Fruit fly (Drosophila melanogaster) whole organism, prepupa: ENCODE measurements around the gene CG43082.

ENCODE experiments used
- Blimp-1 ChIP-seq: fragments of 200-800 bp; sonication (Bioruptor generic); optimal IDR thresholded peaks from 3 replicates; lab custom pipeline; 2017; ENCODE audit warnings: missing biosample characterization, missing genetic modification characterization, mild to moderate bottlenecking, moderate library complexity, missing genetic modification reagents
- CG10631 ChIP-seq: fragments of 200-800 bp; sonication (Bioruptor generic); optimal IDR thresholded peaks from 2 replicates; lab custom pipeline; 2016; ENCODE audit warnings: missing biosample characterization, missing genetic modification characterization
- CG10669 ChIP-seq: fragments of 200-800 bp; sonication (Bioruptor generic); optimal IDR thresholded peaks from 3 replicates; lab custom pipeline; 2018; ENCODE audit warnings: missing biosample characterization, mild to moderate bottlenecking, missing genetic modification characterization, moderate library complexity
- CG11294 ChIP-seq: fragments of 200-800 bp; sonication (Bioruptor generic); IDR thresholded peaks from 2 replicates; pipeline ENCODE4 v1.3.6; 2022; ENCODE audit warnings: missing biosample characterization, missing genetic modification characterization
- CG11762 ChIP-seq: fragments of 200-800 bp; sonication (Bioruptor generic); optimal IDR thresholded peaks from 3 replicates; lab custom pipeline; 2016; ENCODE audit warnings: missing biosample characterization, missing genetic modification characterization; ENCODE audit not compliant: insufficient read depth
- CG11902 ChIP-seq: fragments of 200-800 bp; sonication (Bioruptor generic); optimal IDR thresholded peaks from 3 replicates; lab custom pipeline; 2016; ENCODE audit warnings: missing biosample characterization, missing genetic modification characterization
- CG15336 ChIP-seq: fragments of 200-800 bp; sonication (Bioruptor generic); IDR thresholded peaks from 2 replicates; pipeline ENCODE4 v1.3.6; 2022; ENCODE audit warnings: missing biosample characterization, missing genetic modification characterization
- CG1621 ChIP-seq: fragments of 200-800 bp; sonication (Bioruptor generic); optimal IDR thresholded peaks from 3 replicates; lab custom pipeline; 2018; ENCODE audit warnings: missing biosample characterization, mild to moderate bottlenecking, missing genetic modification characterization
- CG16779 ChIP-seq: fragments of 200-800 bp; sonication (Bioruptor generic); optimal IDR thresholded peaks from 3 replicates; lab custom pipeline; 2017; ENCODE audit warnings: missing biosample characterization, mild to moderate bottlenecking, missing genetic modification characterization
- CG3032 ChIP-seq: fragments of 200-800 bp; optimal IDR thresholded peaks from 2 replicates; lab custom pipeline; 2019; ENCODE audit warnings: missing biosample characterization, mild to moderate bottlenecking, missing genetic modification characterization, moderate library complexity
- CG31627 ChIP-seq: fragments of 200-800 bp; sonication (Bioruptor generic); optimal IDR thresholded peaks from 3 replicates; lab custom pipeline; 2016; ENCODE audit warnings: missing biosample characterization, missing genetic modification characterization
- CG32006 ChIP-seq: fragments of 200-800 bp; sonication (Bioruptor generic); optimal IDR thresholded peaks from 3 replicates; lab custom pipeline; 2017; ENCODE audit warnings: missing biosample characterization, mild to moderate bottlenecking, missing genetic modification characterization
- CG34406 ChIP-seq: fragments of 200-800 bp; sonication (Bioruptor generic); optimal IDR thresholded peaks from 3 replicates; lab custom pipeline; 2016; ENCODE audit warnings: missing biosample characterization, missing genetic modification characterization
- CG3919 ChIP-seq: fragments of 200-800 bp; sonication (Bioruptor generic); optimal IDR thresholded peaks from 3 replicates; lab custom pipeline; 2016; ENCODE audit warnings: missing biosample characterization, missing genetic modification characterization
- CG4318 ChIP-seq: fragments of 200-800 bp; sonication (Bioruptor generic); optimal IDR thresholded peaks from 3 replicates; lab custom pipeline; 2017; ENCODE audit warnings: missing biosample characterization, mild to moderate bottlenecking, missing genetic modification characterization
- CG6163 ChIP-seq: fragments of 200-800 bp; sonication (Bioruptor generic); IDR thresholded peaks from 3 replicates; pipeline ENCODE4 v1.3.6; 2022; ENCODE audit warnings: missing biosample characterization, missing genetic modification characterization
- CG9139 ChIP-seq: fragments of 200-800 bp; sonication (Bioruptor generic); optimal IDR thresholded peaks from 3 replicates; lab custom pipeline; 2017; ENCODE audit warnings: missing biosample characterization, mild to moderate bottlenecking, missing genetic modification characterization
- Eip78C ChIP-seq: fragments of 200-800 bp; sonication (Bioruptor generic); peaks from one replicate; lab custom pipeline; 2016; ENCODE audit warnings: missing biosample characterization, missing genetic modification characterization
- Ets21C ChIP-seq: fragments of 200-800 bp; sonication (Bioruptor generic); optimal IDR thresholded peaks from 3 replicates; lab custom pipeline; 2016; ENCODE audit warnings: missing biosample characterization, missing genetic modification characterization
- Ets96B ChIP-seq: fragments of 200-800 bp; optimal IDR thresholded peaks from 2 replicates; lab custom pipeline; 2019; ENCODE audit warnings: missing biosample characterization, mild to moderate bottlenecking, missing genetic modification characterization, moderate library complexity
- Hr38 ChIP-seq: sonication (Bioruptor generic); optimal IDR thresholded peaks from 2 replicates; lab custom pipeline; 2016; ENCODE audit warnings: missing biosample characterization, missing genetic modification characterization
- Hr4 ChIP-seq: fragments of 200-800 bp; sonication (Bioruptor generic); optimal IDR thresholded peaks from 3 replicates; lab custom pipeline; 2016; ENCODE audit warnings: missing biosample characterization, missing genetic modification characterization
- Smox ChIP-seq: fragments of 200-800 bp; sonication (Bioruptor generic); optimal IDR thresholded peaks from 3 replicates; lab custom pipeline; 2016; ENCODE audit warnings: missing biosample characterization, missing genetic modification characterization
- Sox102F ChIP-seq: fragments of 200-800 bp; sonication (Bioruptor generic); optimal IDR thresholded peaks from 2 replicates; lab custom pipeline; 2016; ENCODE audit warnings: missing biosample characterization, mild to moderate bottlenecking, missing genetic modification characterization
- Sox14 ChIP-seq: fragments of 200-800 bp; sonication (Bioruptor generic); optimal IDR thresholded peaks from 3 replicates; lab custom pipeline; 2016; ENCODE audit warnings: missing biosample characterization, missing genetic modification characterization
- Sox15 ChIP-seq: fragments of 200-800 bp; sonication (Bioruptor generic); optimal IDR thresholded peaks from 3 replicates; lab custom pipeline; 2016; ENCODE audit warnings: missing biosample characterization, missing genetic modification characterization
- acj6 ChIP-seq: fragments of 200-800 bp; sonication (Bioruptor generic); optimal IDR thresholded peaks from 3 replicates; lab custom pipeline; 2016; ENCODE audit warnings: missing biosample characterization, missing genetic modification characterization
- cyc ChIP-seq: fragments of 200-800 bp; sonication (Bioruptor generic); optimal IDR thresholded peaks from 3 replicates; lab custom pipeline; 2016; ENCODE audit warnings: missing biosample characterization, missing genetic modification characterization
- dac ChIP-seq: fragments of 200-800 bp; sonication (Bioruptor generic); optimal IDR thresholded peaks from 2 replicates; lab custom pipeline; 2017; ENCODE audit warnings: missing biosample characterization, mild to moderate bottlenecking, missing genetic modification characterization
- dsx ChIP-seq: fragments of 200-800 bp; optimal IDR thresholded peaks from 3 replicates; lab custom pipeline; 2019; ENCODE audit warnings: missing biosample characterization, mild to moderate bottlenecking, missing genetic modification characterization, moderate library complexity; ENCODE audit not compliant: poor library complexity, severe bottlenecking
- eg ChIP-seq: fragments of 200-800 bp; sonication (Bioruptor generic); IDR thresholded peaks from 3 replicates; pipeline ENCODE4 v1.3.6; 2022; ENCODE audit warnings: missing biosample characterization, missing genetic modification characterization
- fd59A ChIP-seq: fragments of 200-800 bp; sonication (Bioruptor generic); optimal IDR thresholded peaks from 2 replicates; lab custom pipeline; 2017; ENCODE audit warnings: missing biosample characterization, mild to moderate bottlenecking, missing genetic modification characterization, missing genetic modification reagents
- fd85E ChIP-seq: fragments of 200-800 bp; sonication (Bioruptor generic); optimal IDR thresholded peaks from 3 replicates; lab custom pipeline; 2016; ENCODE audit warnings: missing biosample characterization, missing genetic modification characterization
- fkh ChIP-seq: fragments of 200-800 bp; sonication (Bioruptor generic); optimal IDR thresholded peaks from 3 replicates; lab custom pipeline; 2017; ENCODE audit warnings: missing biosample characterization, mild to moderate bottlenecking, missing genetic modification characterization, moderate library complexity
- lz ChIP-seq: fragments of 200-800 bp; sonication (Bioruptor generic); optimal IDR thresholded peaks from 3 replicates; lab custom pipeline; 2016; ENCODE audit warnings: missing biosample characterization, missing genetic modification characterization
- net ChIP-seq: fragments of 200-800 bp; sonication (Bioruptor generic); optimal IDR thresholded peaks from 3 replicates; lab custom pipeline; 2016; ENCODE audit warnings: missing biosample characterization, missing genetic modification characterization
- pdm3 ChIP-seq: fragments of 200-800 bp; sonication (Bioruptor generic); optimal IDR thresholded peaks from 3 replicates; lab custom pipeline; 2016; ENCODE audit warnings: missing biosample characterization, missing genetic modification characterization
- salr ChIP-seq, 2 experiments: fragments of 200-800 bp; sonication (Bioruptor generic); optimal IDR thresholded peaks; 3 replicates each; lab custom pipeline; 2016 to 2018; ENCODE audit warnings: missing biosample characterization in 2 of 2, missing genetic modification characterization in 2 of 2, mild to moderate bottlenecking in 1 of 2
- spab ChIP-seq: fragments of 200-800 bp; sonication (Bioruptor generic); optimal IDR thresholded peaks from 2 replicates; lab custom pipeline; 2017; ENCODE audit warnings: missing biosample characterization, mild to moderate bottlenecking, missing genetic modification characterization, missing genetic modification reagents
- ss ChIP-seq, 2 experiments: fragments of 200-800 bp; sonication (Bioruptor generic); optimal IDR thresholded peaks; 2 replicates in 1 of 2; 3 replicates in 1 of 2; lab custom pipeline; 2017 to 2018; ENCODE audit warnings: mild to moderate bottlenecking in 2 of 2, missing biosample characterization in 2 of 2, missing genetic modification characterization in 2 of 2, moderate library complexity in 1 of 2
- svp ChIP-seq: fragments of 200-800 bp; sonication (Bioruptor generic); peaks from one replicate; lab custom pipeline; 2016; ENCODE audit warnings: missing biosample characterization, missing genetic modification characterization

The CG43082 gene

dm6 chr3L:15692794-15693532 is 31.3 kb downstream of the CG43082 start (continued):
- TF ChIP-seq CG10631 (GFP tag; lab: Kevin White, UChicago) (peak; percentile 13), Hr38 (no peak), CG31627 (GFP tag; lab: Kevin White, UChicago) (no peak)

- TF ChIP-seq fkh (peak; percentile 58), spab (no peak), CG3032 (tag; lab: Kevin White, UChicago) (no peak), dsx (no peak), CG9139 (no peak), Eip78C (peak; percentile 69), Smox (GFP tag; lab: Kevin White, UChicago) (no peak)
Observed at dm6 chr3L:15694406-15694805, 32.7 kb downstream of the CG43082 start.

- TF ChIP-seq spab (no peak), eg (no peak), CG10669 (GFP tag; lab: Kevin White, UChicago) (no peak), CG15336 (0 out of 2 replicates have a peak, but pooled peaks have one; percentile 15), Eip78C (peak; percentile 4), Blimp-1 (GFP tag; lab: Kevin White, UChicago) (peak; percentile 9)
Observed at dm6 chr3L:15695195-15695594, 33.5 kb downstream of the CG43082 start.

- TF ChIP-seq svp (peak; percentile 55), ss (GFP tag; optimal IDR thresholded peaks at IDR 0.05; lab: Kevin White, UChicago) (no peak), Ets96B (tag; lab: Kevin White, UChicago) (no peak), CG3032 (tag; lab: Kevin White, UChicago) (no peak), CG32006 (GFP tag; lab: Kevin White, UChicago) (no peak), Ets21C (GFP tag; lab: Kevin White, UChicago) (no peak), acj6 (GFP tag; lab: Kevin White, UChicago) (no peak), Hr4 (GFP tag; lab: Kevin White, UChicago) (no peak), Sox15 (no peak), CG3919 (GFP tag; lab: Kevin White, UChicago) (peak; percentile 47)
Observed at dm6 chr3L:15697916-15698315, 36.2 kb downstream of the CG43082 start.

- TF ChIP-seq pdm3 (GFP tag; lab: Kevin White, UChicago) (no peak), eg (peak; percentile 48; the same call in 1 of the 3 replicates), Sox102F (GFP tag; lab: Kevin White, UChicago) (peak; percentile 33), CG11902 (GFP tag; lab: Kevin White, UChicago) (no peak), CG15336 (peak; percentile 22; the same call in 1 of the 2 replicates), CG6163 (GFP tag; lab: Robert Waterston, UW) (no peak), dac (GFP tag; lab: Kevin White, UChicago) (no peak), CG1621 (peak; percentile 61), Ets21C (GFP tag; lab: Kevin White, UChicago) (no peak), CG3919 (GFP tag; lab: Kevin White, UChicago) (peak; percentile 24), fd85E (no peak), fkh (peak; percentile 38), fd59A (GFP tag; lab: Kevin White, UChicago) (no peak), CG34406 (GFP tag; lab: Kevin White, UChicago) (no peak), dsx (no peak), cyc (GFP tag; lab: Kevin White, UChicago) (no peak), CG11294 (GFP tag; lab: Robert Waterston, UW) (no peak), acj6 (GFP tag; lab: Kevin White, UChicago) (no peak), CG31627 (GFP tag; lab: Kevin White, UChicago) (no peak), salr (GFP tag; optimal IDR thresholded peaks at IDR 0.05; lab: Kevin White, UChicago) (no peak), lz (GFP tag; lab: Kevin White, UChicago) (no peak), CG3032 (tag; lab: Kevin White, UChicago) (no peak), CG11762 (no peak), net (no peak), CG16779 (tag; lab: Kevin White, UChicago) (peak; percentile 30), CG4318 (no peak), Sox14 (GFP tag; lab: Kevin White, UChicago) (no peak), Sox15 (no peak)
Observed at dm6 chr3L:15699626-15700337, 38.1 kb downstream of the CG43082 start, which contains the start of gene comm2. Gene comm2, minus strand, starts transcription at chr3L:15699850.
